Fruit fly (Drosophila melanogaster) whole organism, embryonic: Measurements from ENCODE around the gene CG17191.
A peak's percentile ranks its signal among the peaks of the same experiment; 100 is the strongest.

Experiments
- ATbp ChIP-seq: fragments of 200-800 bp; sonication (Bioruptor generic); optimal IDR thresholded peaks from 2 replicates; lab custom pipeline; 2017; ENCODE audit warnings: missing biosample characterization, mild to moderate bottlenecking, missing genetic modification characterization, missing genetic modification reagents
- CG10209 ChIP-seq: fragments of 200-800 bp; sonication (Bioruptor generic); optimal IDR thresholded peaks from 3 replicates; lab custom pipeline; 2017; ENCODE audit warnings: missing biosample characterization, mild to moderate bottlenecking, missing genetic modification characterization, missing genetic modification reagents
- CG10431 ChIP-seq: fragments of 200-800 bp; sonication (Bioruptor generic); optimal IDR thresholded peaks from 3 replicates; lab custom pipeline; 2018; ENCODE audit warnings: missing biosample characterization, mild to moderate bottlenecking, missing genetic modification characterization
- CG10979 ChIP-seq: fragments of 200-800 bp; sonication (Bioruptor generic); optimal IDR thresholded peaks from 2 replicates; lab custom pipeline; 2018; ENCODE audit warnings: missing biosample characterization, mild to moderate bottlenecking, missing genetic modification characterization, moderate library complexity
- CG12391 ChIP-seq: fragments of 200-800 bp; sonication (Bioruptor generic); optimal IDR thresholded peaks from 3 replicates; lab custom pipeline; 2018; ENCODE audit warnings: missing biosample characterization, mild to moderate bottlenecking, missing genetic modification characterization, moderate library complexity
- CG13123 ChIP-seq: fragments of 200-800 bp; sonication (Bioruptor generic); optimal IDR thresholded peaks from 2 replicates; lab custom pipeline; 2016; ENCODE audit warnings: missing biosample characterization, missing genetic modification characterization
- CG13424 ChIP-seq: fragments of 200-800 bp; sonication (Bioruptor generic); optimal IDR thresholded peaks from 2 replicates; lab custom pipeline; 2019; ENCODE audit warnings: missing biosample characterization, mild to moderate bottlenecking, missing genetic modification characterization, moderate library complexity
- CG16779 ChIP-seq: fragments of 200-800 bp; sonication (Bioruptor generic); IDR thresholded peaks from 2 replicates; pipeline ENCODE4 v1.3.6; 2022; ENCODE audit warnings: missing biosample characterization, missing genetic modification characterization
- CG17361 ChIP-seq: fragments of 200-800 bp; sonication (Bioruptor generic); IDR thresholded peaks from 3 replicates; pipeline ENCODE4 v1.3.6; 2022; ENCODE audit warnings: missing biosample characterization, missing genetic modification characterization
- CG2120 ChIP-seq: fragments of 200-800 bp; sonication (Bioruptor generic); optimal IDR thresholded peaks from 3 replicates; lab custom pipeline; 2016; ENCODE audit warnings: missing biosample characterization, missing genetic modification characterization
- CG2129 ChIP-seq: fragments of 200-800 bp; sonication (Bioruptor generic); IDR thresholded peaks from 2 replicates; pipeline ENCODE4 v1.3.6; 2022; ENCODE audit warnings: missing biosample characterization, missing genetic modification characterization; ENCODE audit not compliant: partially characterized antibody
- CG2712 ChIP-seq: fragments of 200-800 bp; optimal IDR thresholded peaks from 3 replicates; lab custom pipeline; 2019; ENCODE audit warnings: missing biosample characterization, mild to moderate bottlenecking, missing genetic modification characterization, moderate library complexity
- CG2875 ChIP-seq: fragments of 200-800 bp; sonication (Bioruptor generic); optimal IDR thresholded peaks from 2 replicates; lab custom pipeline; 2017; ENCODE audit warnings: missing biosample characterization, mild to moderate bottlenecking, missing genetic modification characterization, missing genetic modification reagents
- CG31365 ChIP-seq: fragments of 200-800 bp; sonication (Bioruptor generic); optimal IDR thresholded peaks from 2 replicates; lab custom pipeline; 2018; ENCODE audit warnings: missing biosample characterization, mild to moderate bottlenecking, missing genetic modification characterization
- CG31441 ChIP-seq: fragments of 200-800 bp; sonication (Bioruptor generic); IDR thresholded peaks from 2 replicates; pipeline ENCODE4 v1.3.6; 2022; ENCODE audit warnings: missing biosample characterization, missing genetic modification characterization
- CG4328 ChIP-seq: fragments of 200-800 bp; sonication (Bioruptor generic); optimal IDR thresholded peaks from 3 replicates; lab custom pipeline; 2017; ENCODE audit warnings: missing biosample characterization, missing genetic modification reagents, missing genetic modification characterization
- CG43689 ChIP-seq: fragments of 200-800 bp; sonication (Bioruptor generic); IDR thresholded peaks from 2 replicates; pipeline ENCODE4 v1.3.6; 2022; ENCODE audit warnings: missing biosample characterization, missing genetic modification characterization
- CG8089 ChIP-seq: fragments of 200-800 bp; sonication (Bioruptor generic); optimal IDR thresholded peaks from 3 replicates; lab custom pipeline; 2016; ENCODE audit warnings: missing biosample characterization, missing genetic modification characterization
- CG9932 ChIP-seq: fragments of 200-800 bp; sonication (Bioruptor generic); IDR thresholded peaks from 2 replicates; pipeline ENCODE4 v1.3.6; 2022; ENCODE audit warnings: missing biosample characterization, missing genetic modification characterization
- Hmr ChIP-seq: fragments of 200-800 bp; sonication (Bioruptor generic); optimal IDR thresholded peaks from 3 replicates; lab custom pipeline; 2017; ENCODE audit warnings: mild to moderate bottlenecking, missing biosample characterization, missing genetic modification reagents, missing genetic modification characterization
- Lim3 ChIP-seq: fragments of 200-800 bp; sonication (Bioruptor generic); IDR thresholded peaks from 2 replicates; pipeline ENCODE4 v1.3.6; 2022; ENCODE audit warnings: missing biosample characterization, missing genetic modification characterization
- Med ChIP-seq: fragments of 200-800 bp; sonication (Bioruptor generic); peaks from one replicate; lab custom pipeline; 2016; ENCODE audit warnings: missing biosample characterization, missing genetic modification characterization, mild to moderate bottlenecking, inconsistent platforms, moderate library complexity
- Nf-YB ChIP-seq: fragments of 200-800 bp; sonication (Bioruptor generic); optimal IDR thresholded peaks from 3 replicates; lab custom pipeline; 2019; ENCODE audit warnings: missing biosample characterization, mild to moderate bottlenecking, missing genetic modification characterization, moderate library complexity
- Rfx ChIP-seq: fragments of 200-800 bp; sonication (Bioruptor generic); IDR thresholded peaks from 2 replicates; pipeline ENCODE4 v1.3.6; 2022; ENCODE audit warnings: missing biosample characterization, missing genetic modification characterization
- Sox100B ChIP-seq: fragments of 200-800 bp; sonication (Bioruptor generic); optimal IDR thresholded peaks from 3 replicates; lab custom pipeline; 2018; ENCODE audit warnings: missing biosample characterization, mild to moderate bottlenecking, missing genetic modification characterization
- Sox102F ChIP-seq: fragments of 200-800 bp; sonication (Bioruptor generic); optimal IDR thresholded peaks from 2 replicates; lab custom pipeline; 2018; ENCODE audit warnings: missing biosample characterization, mild to moderate bottlenecking, missing genetic modification characterization, moderate library complexity
- Vsx1 ChIP-seq: fragments of 200-800 bp; sonication (Bioruptor generic); optimal IDR thresholded peaks from 2 replicates; lab custom pipeline; 2017; ENCODE audit warnings: missing biosample characterization, mild to moderate bottlenecking, missing genetic modification characterization, missing genetic modification reagents
- ap ChIP-seq: fragments of 200-800 bp; sonication (Bioruptor generic); IDR thresholded peaks from 2 replicates; pipeline ENCODE4 v1.3.6; 2022; ENCODE audit warnings: missing biosample characterization, missing genetic modification characterization
- az2 ChIP-seq: fragments of 200-800 bp; sonication (Bioruptor generic); optimal IDR thresholded peaks from 3 replicates; lab custom pipeline; 2016; ENCODE audit warnings: missing biosample characterization, missing genetic modification characterization
- bsh ChIP-seq, 2 experiments: fragments of 200-800 bp; sonication (Bioruptor generic); optimal IDR thresholded peaks; 2 replicates each; lab custom pipeline; 2017 to 2018; ENCODE audit warnings: mild to moderate bottlenecking in 2 of 2, missing biosample characterization in 2 of 2, missing genetic modification characterization in 2 of 2, moderate library complexity in 1 of 2
- ci ChIP-seq: fragments of 200-800 bp; sonication (Bioruptor generic); IDR thresholded peaks from 3 replicates; pipeline ENCODE4 v1.3.6; 2022; ENCODE audit warnings: missing biosample characterization, missing genetic modification characterization
- crol ChIP-seq: fragments of 200-800 bp; sonication (Bioruptor generic); IDR thresholded peaks from 2 replicates; pipeline ENCODE4 v1.3.6; 2022; ENCODE audit warnings: missing biosample characterization, missing genetic modification characterization
- disco-r ChIP-seq: fragments of 200-800 bp; sonication (Bioruptor generic); optimal IDR thresholded peaks from 2 replicates; lab custom pipeline; 2016; ENCODE audit warnings: missing biosample characterization, missing genetic modification characterization
- dmrt11E ChIP-seq: fragments of 200-800 bp; sonication (Bioruptor generic); optimal IDR thresholded peaks from 3 replicates; lab custom pipeline; 2018; ENCODE audit warnings: missing biosample characterization, mild to moderate bottlenecking, missing genetic modification characterization, moderate library complexity
- fd102C ChIP-seq: fragments of 200-800 bp; sonication (Bioruptor generic); optimal IDR thresholded peaks from 2 replicates; lab custom pipeline; 2018; ENCODE audit warnings: missing biosample characterization, mild to moderate bottlenecking, missing genetic modification characterization, moderate library complexity
- fd96Cb ChIP-seq: fragments of 200-800 bp; sonication (Bioruptor generic); optimal IDR thresholded peaks from 2 replicates; lab custom pipeline; 2018; ENCODE audit warnings: missing biosample characterization, mild to moderate bottlenecking, missing genetic modification characterization, moderate library complexity
- kay ChIP-seq: fragments of 200-800 bp; sonication (Bioruptor generic); optimal IDR thresholded peaks from 2 replicates; lab custom pipeline; 2016; ENCODE audit warnings: missing biosample characterization, missing genetic modification characterization
- lola ChIP-seq, 3 experiments: fragments of >200 bp in 2 of 3; fragments of 200-800 bp in 1 of 3; sonication (Bioruptor generic) in 1 of 3; optimal IDR thresholded peaks; 2 replicates each; lab custom pipeline; 2017 to 2019; ENCODE audit warnings: missing biosample characterization in 3 of 3, missing genetic modification characterization in 3 of 3, mild to moderate bottlenecking in 1 of 3, moderate library complexity in 1 of 3
- maf-S ChIP-seq: fragments of 200-800 bp; sonication (Bioruptor generic); optimal IDR thresholded peaks from 2 replicates; lab custom pipeline; 2016; ENCODE audit warnings: missing biosample characterization, missing genetic modification characterization
- nmo ChIP-seq: fragments of 200-800 bp; sonication (Bioruptor generic); optimal IDR thresholded peaks from 2 replicates; lab custom pipeline; 2018; ENCODE audit warnings: missing biosample characterization, mild to moderate bottlenecking, missing genetic modification characterization, moderate library complexity
- psq ChIP-seq: fragments of 200-800 bp; sonication (Bioruptor generic); optimal IDR thresholded peaks from 2 replicates; lab custom pipeline; 2017; ENCODE audit warnings: missing biosample characterization, missing genetic modification characterization
- row ChIP-seq: fragments of 200-800 bp; sonication (Bioruptor generic); IDR thresholded peaks from 3 replicates; pipeline ENCODE4 v1.3.6; 2022; ENCODE audit warnings: missing biosample characterization, missing genetic modification characterization
- scrt ChIP-seq: fragments of 200-800 bp; sonication (Bioruptor generic); optimal IDR thresholded peaks from 2 replicates; lab custom pipeline; 2018; ENCODE audit warnings: missing biosample characterization, mild to moderate bottlenecking, missing genetic modification characterization, moderate library complexity
- sd ChIP-seq: fragments of 200-800 bp; sonication (Bioruptor generic); optimal IDR thresholded peaks from 3 replicates; lab custom pipeline; 2018; ENCODE audit warnings: missing biosample characterization, mild to moderate bottlenecking, missing genetic modification characterization, moderate library complexity
- slp2 ChIP-seq: fragments of 200-800 bp; sonication (Bioruptor generic); optimal IDR thresholded peaks from 2 replicates; lab custom pipeline; 2016; ENCODE audit warnings: missing biosample characterization, missing genetic modification characterization
- twi ChIP-seq: fragments of 200-800 bp; optimal IDR thresholded peaks from 2 replicates; lab custom pipeline; 2019; ENCODE audit warnings: missing biosample characterization, mild to moderate bottlenecking, missing genetic modification characterization, moderate library complexity
- wek ChIP-seq: fragments of 200-800 bp; sonication (Bioruptor generic); optimal IDR thresholded peaks from 3 replicates; lab custom pipeline; 2018; ENCODE audit warnings: missing biosample characterization, mild to moderate bottlenecking, missing genetic modification characterization, moderate library complexity
- yki ChIP-seq: fragments of >200 bp; optimal IDR thresholded peaks from 3 replicates; lab custom pipeline; 2018

The CG17191 gene

DNA sequence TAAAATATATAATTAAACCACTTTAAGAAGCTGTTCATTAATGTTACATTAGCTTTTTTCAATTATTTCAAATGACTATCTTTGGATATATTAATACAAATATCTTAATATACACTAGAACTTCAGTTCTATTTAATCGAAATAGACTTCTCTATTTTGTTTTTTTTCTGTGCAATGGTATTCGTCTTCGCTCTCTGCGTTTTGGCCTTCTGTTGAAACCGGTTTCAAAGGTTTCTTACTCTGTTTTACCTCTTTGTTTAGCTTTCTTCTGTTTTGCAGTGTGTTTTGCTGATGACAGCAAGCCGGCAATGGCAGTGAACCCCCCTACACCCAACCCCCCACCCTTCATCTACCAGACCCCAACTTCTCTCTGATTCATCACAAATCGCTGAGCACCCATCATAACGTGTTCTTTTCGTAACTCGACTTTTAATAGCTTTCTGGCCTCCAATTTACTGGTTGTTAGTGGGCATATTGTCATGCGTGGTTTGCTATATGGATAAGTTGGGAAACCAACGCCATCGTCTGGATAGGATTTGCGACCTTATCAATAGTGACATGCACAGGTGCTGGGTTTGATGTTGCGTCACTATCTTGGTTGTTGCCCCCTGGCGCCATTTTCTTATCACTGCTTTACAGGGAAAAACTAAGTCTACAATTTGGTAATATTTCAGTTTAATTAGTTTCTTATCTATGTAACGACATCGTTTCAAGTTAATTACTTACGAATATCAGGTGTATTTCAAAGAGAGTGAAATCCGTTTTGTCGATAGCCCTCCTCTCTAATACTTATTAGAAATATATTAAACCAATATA lies 50.5 kb downstream of the CG17191 start:
- TF ChIP-seq CG2875 (GFP tag; lab: Kevin White, UChicago): no peak
- TF ChIP-seq Med (GFP tag; lab: Kevin White, UChicago): no peak
- no peak for TF ChIP-seq CG2129 (GFP tag; lab: Robert Waterston, UW)
- peak; percentile 49 for TF ChIP-seq Vsx1 (GFP tag; lab: Kevin White, UChicago)
- no peak for TF ChIP-seq scrt (GFP tag; lab: Kevin White, UChicago)
- TF ChIP-seq CG2712 (tag; lab: Kevin White, UChicago): peak; percentile 34
- peak; percentile 23 for TF ChIP-seq nmo (GFP tag; lab: Kevin White, UChicago)
- peak; percentile 10 for TF ChIP-seq CG10431 (GFP tag; lab: Kevin White, UChicago)
- peak; percentile 54; the same call in 1 of the 2 replicates for TF ChIP-seq Lim3 (GFP tag; lab: Robert Waterston, UW)
- TF ChIP-seq fd96Cb (tag; lab: Kevin White, UChicago): no peak
- TF ChIP-seq slp2: no peak
- peak; percentile 32 for TF ChIP-seq dmrt11E (tag; lab: Kevin White, UChicago)
- peak; percentile 5 for TF ChIP-seq Hmr (GFP tag; lab: Kevin White, UChicago)
- no peak for TF ChIP-seq maf-S (GFP tag; lab: Kevin White, UChicago)
- TF ChIP-seq CG10209 (GFP tag; lab: Kevin White, UChicago): no peak
- TF ChIP-seq disco-r: no peak
- TF ChIP-seq CG10979: peak; percentile 13
- peak; percentile 10 for TF ChIP-seq CG2120 (GFP tag; lab: Kevin White, UChicago)
- TF ChIP-seq lola (GFP tag; optimal IDR thresholded peaks at IDR 0.05; lab: Kevin White, UChicago): peak in 1 of 3 experiments; percentile 47
- TF ChIP-seq row (GFP tag; lab: Robert Waterston, UW): peak; percentile 55
- peak; percentile 20 for TF ChIP-seq kay (GFP tag; lab: Kevin White, UChicago)
- peak; percentile 87 for TF ChIP-seq crol (GFP tag; lab: Robert Waterston, UW)
- peak; percentile 64 for TF ChIP-seq psq (GFP tag; lab: Kevin White, UChicago)
- no peak for TF ChIP-seq CG31441 (GFP tag; lab: Robert Waterston, UW)
- TF ChIP-seq CG9932: 0 out of 2 replicates have a peak, but pooled peaks have one; percentile 16
- TF ChIP-seq ATbp (GFP tag; lab: Kevin White, UChicago): peak; percentile 3
- TF ChIP-seq Rfx (GFP tag; lab: Robert Waterston, UW): peak; percentile 7; the same call in 1 of the 2 replicates
- TF ChIP-seq CG16779 (GFP tag; lab: Robert Waterston, UW): no peak
- TF ChIP-seq CG4328: no peak
- TF ChIP-seq CG17361: peak; percentile 52; the same call in 2 of the 3 replicates
- TF ChIP-seq CG43689 (GFP tag; lab: Robert Waterston, UW): no peak
- peak; percentile 50 for TF ChIP-seq CG13424 (tag; lab: Kevin White, UChicago)
- TF ChIP-seq az2 (GFP tag; lab: Kevin White, UChicago): peak; percentile 17
- peak; percentile 58 for TF ChIP-seq sd (tag; lab: Kevin White, UChicago)
- TF ChIP-seq Sox102F: peak; percentile 36
- no peak for TF ChIP-seq CG31365 (tag; lab: Kevin White, UChicago)
- no peak for TF ChIP-seq CG8089 (GFP tag; lab: Kevin White, UChicago)
- no peak for TF ChIP-seq yki (lab: Kevin White, UChicago)
- TF ChIP-seq wek: peak; percentile 33
- TF ChIP-seq CG12391 (tag; lab: Kevin White, UChicago): peak; percentile 58
- peak; percentile 67; the same call in 2 of the 3 replicates for TF ChIP-seq ci
- peak; percentile 43 for TF ChIP-seq Nf-YB
- no peak for TF ChIP-seq fd102C (GFP tag; lab: Kevin White, UChicago)
- TF ChIP-seq Sox100B (GFP tag; lab: Kevin White, UChicago): peak; percentile 10
- no peak for TF ChIP-seq twi (tag; lab: Kevin White, UChicago)
- no peak for TF ChIP-seq ap (GFP tag; lab: Robert Waterston, UW)
- peak in 1 of 2 experiments; percentile 58 for TF ChIP-seq bsh (GFP tag; optimal IDR thresholded peaks at IDR 0.05; lab: Kevin White, UChicago)
- no peak for TF ChIP-seq CG13123
